Worm (Caenorhabditis elegans): ENCODE data around the gene dyf-18.

DNA sequence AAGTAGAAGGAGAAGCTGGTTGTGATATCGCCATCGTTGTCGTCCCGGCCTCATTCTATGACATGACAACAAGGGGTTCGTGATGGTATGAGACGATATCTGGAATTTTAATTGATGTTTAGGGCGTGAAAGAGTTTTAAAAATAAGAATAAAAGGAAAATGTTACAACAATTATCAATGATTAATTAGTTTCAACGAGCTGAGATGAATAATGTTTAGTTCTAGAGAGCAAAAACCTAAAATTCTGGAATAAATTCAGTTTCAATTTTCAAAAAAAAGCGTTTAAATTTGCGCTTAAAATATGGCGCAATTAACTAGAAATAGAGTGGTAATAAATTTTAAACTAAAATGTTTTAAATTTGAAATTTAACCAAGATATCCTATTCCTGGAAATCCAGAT lies 8.5 kb downstream of the dyf-18 start, which contains the start of gene H01G02.3:
- TF ChIP-seq him-1 (tag; optimal IDR thresholded peaks at IDR 0.05) (no peak), dao-5 (tag; optimal IDR thresholded peaks at IDR 0.05) (no peak), W03F9.2 (tag; optimal IDR thresholded peaks at IDR 0.05) (no peak)

Measured in whole organism, L4/young adult.